Fruit fly (Drosophila melanogaster) whole organism, pupa: Measurements from ENCODE around the gene Lip2.

Experiments used
- CG10348 ChIP-seq: fragments of 200-800 bp; sonication (Bioruptor generic); IDR thresholded peaks from 2 replicates; pipeline ENCODE4 v1.3.6; 2022; ENCODE audit warnings: missing biosample characterization, missing genetic modification characterization
- CG12605 ChIP-seq: fragments of 200-800 bp; sonication (Bioruptor generic); IDR thresholded peaks from 2 replicates; pipeline ENCODE4 v1.3.6; 2022; ENCODE audit warnings: missing biosample characterization, missing genetic modification characterization
- CG13204 ChIP-seq: fragments of 200-800 bp; sonication (Bioruptor generic); optimal IDR thresholded peaks from 2 replicates; lab custom pipeline; 2018; ENCODE audit warnings: missing biosample characterization, mild to moderate bottlenecking, missing genetic modification characterization, moderate library complexity
- CG14655 ChIP-seq: fragments of 200-800 bp; sonication (Bioruptor generic); optimal IDR thresholded peaks from 3 replicates; lab custom pipeline; 2017; ENCODE audit warnings: mild to moderate bottlenecking, missing biosample characterization, missing genetic modification reagents, missing genetic modification characterization
- CG15710 ChIP-seq: fragments of 200-800 bp; sonication (Bioruptor generic); optimal IDR thresholded peaks from 2 replicates; lab custom pipeline; 2018; ENCODE audit warnings: missing biosample characterization, mild to moderate bottlenecking, missing genetic modification characterization, moderate library complexity
- CG17806 ChIP-seq: fragments of 200-800 bp; sonication (Bioruptor generic); optimal IDR thresholded peaks from 2 replicates; lab custom pipeline; 2018; ENCODE audit warnings: missing biosample characterization, mild to moderate bottlenecking, missing genetic modification characterization, moderate library complexity
- CG32121 ChIP-seq: fragments of 200-800 bp; sonication (Bioruptor generic); IDR thresholded peaks from 2 replicates; pipeline ENCODE4 v1.3.6; 2022; ENCODE audit warnings: missing biosample characterization, missing genetic modification characterization
- CG34367 ChIP-seq: fragments of 200-800 bp; sonication (Bioruptor generic); optimal IDR thresholded peaks from 2 replicates; lab custom pipeline; 2018; ENCODE audit warnings: missing biosample characterization, mild to moderate bottlenecking, missing genetic modification characterization
- CG4496 ChIP-seq: fragments of 200-800 bp; sonication (Bioruptor generic); IDR thresholded peaks from 3 replicates; pipeline ENCODE4 v1.3.6; 2022; ENCODE audit warnings: missing biosample characterization, missing genetic modification characterization
- CG8159 ChIP-seq: fragments of 200-800 bp; sonication (Bioruptor generic); optimal IDR thresholded peaks from 3 replicates; lab custom pipeline; 2018; ENCODE audit warnings: missing biosample characterization, mild to moderate bottlenecking, missing genetic modification characterization, moderate library complexity
- CG8301 ChIP-seq: fragments of 200-800 bp; sonication (Bioruptor generic); optimal IDR thresholded peaks from 2 replicates; lab custom pipeline; 2018; ENCODE audit warnings: missing biosample characterization, mild to moderate bottlenecking, missing genetic modification characterization
- CG9948 ChIP-seq: fragments of 200-800 bp; sonication (Bioruptor generic); optimal IDR thresholded peaks from 2 replicates; lab custom pipeline; 2018; ENCODE audit warnings: missing biosample characterization, mild to moderate bottlenecking, missing genetic modification characterization, moderate library complexity
- D1 ChIP-seq: fragments of 200-800 bp; sonication (Bioruptor generic); optimal IDR thresholded peaks from 2 replicates; lab custom pipeline; 2018; ENCODE audit warnings: missing biosample characterization, mild to moderate bottlenecking, missing genetic modification characterization, moderate library complexity
- EcR ChIP-seq: fragments of 200-800 bp; sonication (Bioruptor generic); optimal IDR thresholded peaks from 3 replicates; lab custom pipeline; 2019; ENCODE audit warnings: missing biosample characterization, missing genetic modification characterization, mild to moderate bottlenecking, moderate library complexity, missing genetic modification reagents
- Ets98B ChIP-seq: fragments of 200-800 bp; sonication (Bioruptor generic); IDR thresholded peaks from 2 replicates; pipeline ENCODE4 v1.3.6; 2022; ENCODE audit warnings: missing biosample characterization, missing genetic modification characterization
- Pif1A ChIP-seq: fragments of 200-800 bp; sonication (Bioruptor generic); optimal IDR thresholded peaks from 3 replicates; lab custom pipeline; 2016; ENCODE audit warnings: missing biosample characterization, missing genetic modification characterization
- Pif1B ChIP-seq: fragments of 200-800 bp; sonication (Bioruptor generic); optimal IDR thresholded peaks from 3 replicates; lab custom pipeline; 2016; ENCODE audit warnings: missing biosample characterization, missing genetic modification characterization
- Snoo ChIP-seq: fragments of 200-800 bp; sonication (Bioruptor generic); optimal IDR thresholded peaks from 3 replicates; lab custom pipeline; 2017; ENCODE audit warnings: missing biosample characterization, mild to moderate bottlenecking, missing genetic modification characterization, inconsistent platforms
- fd96Ca ChIP-seq: fragments of 200-800 bp; sonication (Bioruptor generic); IDR thresholded peaks from 3 replicates; pipeline ENCODE4 v1.3.6; 2022; ENCODE audit warnings: missing biosample characterization, missing genetic modification characterization
- gl ChIP-seq: fragments of 200-800 bp; sonication (Bioruptor generic); optimal IDR thresholded peaks from 2 replicates; lab custom pipeline; 2018; ENCODE audit warnings: missing biosample characterization, mild to moderate bottlenecking, missing genetic modification characterization
- rn ChIP-seq: fragments of 200-800 bp; sonication (Bioruptor generic); IDR thresholded peaks from 2 replicates; pipeline ENCODE4 v1.3.6; 2022; ENCODE audit warnings: missing biosample characterization, missing genetic modification characterization

The Lip2 gene

DNA sequence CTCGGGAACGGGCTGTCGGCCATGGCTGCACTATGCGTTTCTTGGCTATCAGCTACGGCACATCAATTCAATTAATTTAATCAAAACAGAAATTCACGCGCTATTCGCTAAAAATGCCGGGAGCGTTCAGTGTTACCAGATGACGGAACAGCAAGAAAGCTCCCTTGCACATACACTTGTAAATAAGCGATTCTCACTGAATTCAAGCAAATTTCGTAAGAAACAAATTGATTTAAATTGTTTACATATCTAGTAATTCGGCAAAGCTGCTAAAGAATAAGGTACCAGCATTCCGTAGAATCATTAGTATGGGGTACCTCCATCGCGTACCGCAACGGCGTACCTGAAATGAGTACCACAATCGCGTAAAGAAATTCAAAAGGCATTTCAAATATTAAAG lies 26.7 kb upstream of the Lip2 start, which contains the start of gene Nup107:
Gene Nup107, minus strand, starts transcription at position 149 of the 400 bp plus-strand sequence.
- TF ChIP-seq EcR (GFP tag; lab: Kevin White, UChicago) = no peak
- 0 out of 3 replicates have a peak, but pooled peaks have one; percentile 16 for TF ChIP-seq CG4496
- TF ChIP-seq, all 21 proteins: peak for 1

dm6 chr2L:10732343-10732808 lies 23.1 kb upstream of the Lip2 start, which contains the start of the genes EMC3 and Dpy-30L1:
Gene EMC3 (minus strand): TSS chr2L:10732423.
Gene Dpy-30L1 (plus strand): TSS chr2L:10732653.
- TF ChIP-seq CG4496 = peak; percentile 20; the same call in 1 of the 3 replicates
- TF ChIP-seq Pif1B = no peak
- no peak for TF ChIP-seq CG8301 (tag; lab: Kevin White, UChicago)
- peak; percentile 35 for TF ChIP-seq CG17806
- peak; percentile 53 for TF ChIP-seq CG15710 (tag; lab: Kevin White, UChicago)
- TF ChIP-seq Snoo = peak; percentile 27
- peak; percentile 5 for TF ChIP-seq CG9948 (tag; lab: Kevin White, UChicago)
- peak; percentile 43; the same call in 1 of the 2 replicates for TF ChIP-seq Ets98B

- TF ChIP-seq Pif1A (GFP tag; lab: Kevin White, UChicago) (no peak), D1 (no peak), gl (tag; lab: Kevin White, UChicago) (no peak), CG9948 (tag; lab: Kevin White, UChicago) (no peak), Ets98B (no peak), CG8301 (tag; lab: Kevin White, UChicago) (no peak), EcR (GFP tag; lab: Kevin White, UChicago) (no peak), CG13204 (no peak), CG10348 (no peak)
Observed at dm6 chr2L:10729955-10730354, 20.7 kb upstream of the Lip2 start, which contains the start of gene CG17118. Gene CG17118 (plus strand): TSS chr2L:10730255.

DNA sequence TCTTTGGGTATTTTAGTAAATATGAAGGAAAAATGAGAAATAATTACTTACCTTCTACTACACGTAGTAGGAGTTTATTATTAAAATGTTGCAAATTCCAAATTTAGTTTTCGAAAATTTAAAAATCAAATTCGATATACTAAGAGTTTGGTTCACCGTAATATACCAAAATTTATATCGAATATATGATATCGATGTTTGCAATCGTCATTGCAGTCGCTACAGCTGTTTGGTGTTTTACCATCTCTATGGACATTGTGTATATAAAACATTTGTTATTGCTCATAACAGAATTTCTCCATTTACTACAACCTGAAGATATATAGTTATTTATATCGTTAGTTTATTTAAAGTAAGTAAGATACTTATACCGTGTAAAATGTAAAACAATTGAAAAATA lies 19.5 kb upstream of the Lip2 start, which contains the start of gene CG6443:
Gene CG6443, plus strand, starts transcription at position 228 of the 400 bp plus-strand sequence.
- no peak for TF ChIP-seq Pif1B
- no peak for TF ChIP-seq CG15710 (tag; lab: Kevin White, UChicago)
- no peak for TF ChIP-seq CG13204

DNA sequence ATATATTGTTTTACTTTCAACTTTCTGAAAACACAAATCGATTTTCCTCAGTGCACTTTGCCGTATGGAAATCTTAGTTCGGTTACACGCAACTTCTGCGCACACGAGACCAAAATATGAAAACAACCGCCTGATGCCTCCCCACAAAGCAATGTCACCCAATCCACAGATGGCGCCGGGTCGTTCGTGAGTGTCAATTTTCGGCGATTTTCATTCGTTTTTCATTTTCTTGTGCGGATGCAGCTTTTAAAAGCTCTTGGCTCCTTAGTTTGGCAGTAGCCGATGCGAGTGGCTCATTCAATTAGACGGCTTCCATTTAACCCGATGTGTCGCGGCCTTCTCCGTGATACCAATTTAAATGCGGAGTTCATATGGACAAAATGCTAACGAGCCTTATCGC lies 14.7 kb upstream of the Lip2 start, which contains the start of gene CG6431:
Gene CG6431, plus strand, starts transcription at position 301 of the 400 bp plus-strand sequence.
- TF ChIP-seq Ets98B (no peak), CG4496 (no peak), CG13204 (no peak), CG17806 (no peak), Pif1A (GFP tag; lab: Kevin White, UChicago) (no peak), Snoo (no peak)

- TF ChIP-seq CG8159 (no peak), CG9948 (tag; lab: Kevin White, UChicago) (no peak), Snoo (no peak), Ets98B (no peak), D1 (peak; percentile 56), CG14655 (GFP tag; lab: Kevin White, UChicago) (no peak), CG34367 (tag; lab: Kevin White, UChicago) (no peak), CG13204 (no peak), gl (tag; lab: Kevin White, UChicago) (no peak)
Observed at dm6 chr2L:10721535-10721934, 12.3 kb upstream of the Lip2 start.

- TF ChIP-seq CG10348 = no peak
- TF ChIP-seq CG13204 = no peak
- TF ChIP-seq CG9948 (tag; lab: Kevin White, UChicago) = no peak
- no peak for TF ChIP-seq CG4496
- no peak for TF ChIP-seq EcR (GFP tag; lab: Kevin White, UChicago)
- TF ChIP-seq gl (tag; lab: Kevin White, UChicago) = no peak
- no peak for TF ChIP-seq Snoo
- no peak for TF ChIP-seq CG14655 (GFP tag; lab: Kevin White, UChicago)
- TF ChIP-seq CG32121 (GFP tag; lab: Robert Waterston, UW) = no peak
- no peak for TF ChIP-seq CG15710 (tag; lab: Kevin White, UChicago)
- no peak for TF ChIP-seq CG34367 (tag; lab: Kevin White, UChicago)
- no peak for TF ChIP-seq rn (GFP tag; lab: Robert Waterston, UW)
- no peak for TF ChIP-seq Ets98B
- TF ChIP-seq fd96Ca = no peak
- TF ChIP-seq CG8301 (tag; lab: Kevin White, UChicago) = no peak
Observed at dm6 chr2L:10711221-10711620, 2.0 kb upstream of the Lip2 start.

DNA sequence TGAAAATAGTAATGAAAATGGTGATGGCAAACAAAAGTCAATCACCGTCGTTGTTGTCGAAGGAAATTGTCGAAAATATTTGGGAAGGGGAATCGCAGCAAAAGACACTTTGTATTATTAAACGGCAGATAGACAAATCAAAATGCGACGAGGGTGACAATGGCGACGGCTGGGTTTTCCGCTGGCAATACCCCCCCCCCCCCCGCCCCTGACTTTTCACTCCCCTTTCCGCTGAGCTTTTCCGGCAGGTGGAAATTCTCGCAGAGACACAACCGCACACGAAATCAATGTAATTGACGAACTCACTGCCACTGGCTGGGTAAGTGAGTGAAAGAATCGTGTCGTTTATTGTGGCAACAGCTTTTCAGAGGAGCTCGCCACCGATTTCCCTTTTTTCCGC lies 1.2 kb downstream of the Lip2 start:
- TF ChIP-seq CG9948 (tag; lab: Kevin White, UChicago) (no peak), CG12605 (GFP tag; lab: Robert Waterston, UW) (no peak), CG34367 (tag; lab: Kevin White, UChicago) (no peak), CG32121 (GFP tag; lab: Robert Waterston, UW) (no peak), rn (GFP tag; lab: Robert Waterston, UW) (no peak), Snoo (no peak), CG17806 (no peak), CG10348 (no peak), Pif1B (no peak), CG8159 (no peak), CG8301 (tag; lab: Kevin White, UChicago) (no peak)
